Worm (Caenorhabditis elegans) whole organism, midembryonic: ENCODE results near the gene srg-10.
A peak's percentile ranks its signal among the peaks of the same experiment; 100 is the strongest.

ENCODE experiments used
- T22C8.4 ChIP-seq: fragments of 200-800 bp; sonication (Bioruptor generic); IDR thresholded peaks from 2 replicates; pipeline ENCODE4 v1.3.6; 2022; ENCODE audit warnings: missing genetic modification characterization, missing compliant biosample characterization
- cog-1 ChIP-seq: sonication (generic microtip); optimal IDR thresholded peaks from 2 replicates; lab custom pipeline; 2016; ENCODE audit warnings: missing genetic modification characterization, missing compliant biosample characterization
- flt-1 ChIP-seq: fragments of 200-800 bp; sonication (Bioruptor generic); IDR thresholded peaks from 2 replicates; pipeline ENCODE4 v1.3.6; 2022; ENCODE audit warnings: missing genetic modification characterization, missing compliant biosample characterization
- klf-2 ChIP-seq: fragments of 200-800 bp; sonication (Bioruptor generic); conservative IDR thresholded peaks from 2 replicates; pipeline ENCODE4 v1.3.6; 2022; ENCODE audit warnings: missing genetic modification reagents, missing genetic modification characterization, missing compliant biosample characterization
- med-1 ChIP-seq: sonication (generic microtip); optimal IDR thresholded peaks from 2 replicates; lab custom pipeline; 2017; ENCODE audit warnings: missing genetic modification characterization, mild to moderate bottlenecking, missing compliant biosample characterization, antibody characterized with exemption, missing genetic modification reagents; ENCODE audit not compliant: insufficient read depth
- ref-1 ChIP-seq: fragments of 200-800 bp; sonication (Bioruptor generic); conservative IDR thresholded peaks from 2 replicates; pipeline ENCODE4 v1.3.6; 2022; ENCODE audit warnings: missing genetic modification reagents, missing genetic modification characterization, missing compliant biosample characterization
- tab-1 ChIP-seq: fragments of 200-800 bp; sonication (Bioruptor generic); IDR thresholded peaks from 2 replicates; pipeline ENCODE4 v1.3.6; 2022; ENCODE audit warnings: missing genetic modification characterization, missing compliant biosample characterization
- ztf-23 ChIP-seq: fragments of 200-800 bp; sonication (Bioruptor generic); IDR thresholded peaks from 2 replicates; pipeline ENCODE4 v1.3.6; 2022; ENCODE audit warnings: missing genetic modification reagents, missing genetic modification characterization, missing compliant biosample characterization
- ztf-29 ChIP-seq: fragments of 200-800 bp; sonication (Bioruptor generic); IDR thresholded peaks from 2 replicates; pipeline ENCODE4 v1.3.6; 2022; ENCODE audit warnings: missing genetic modification reagents, missing genetic modification characterization, missing compliant biosample characterization

Gene srg-10

ce11 chrIII:4671949-4672348 is 5.6 kb upstream of the srg-10 start, which contains the start of gene srg-13:
srg-13 (plus strand) TSS chrIII:4672249.
- TF ChIP-seq T22C8.4 (GFP tag; lab: Robert Waterston, UW) (no peak), ztf-29 (no peak), cog-1 (tag; lab: Kevin White, UChicago) (no peak), flt-1 (GFP tag; lab: Robert Waterston, UW) (no peak), klf-2 (GFP tag; lab: Robert Waterston, UW) (no peak), ref-1 (GFP tag; lab: Robert Waterston, UW) (no peak), ztf-23 (GFP tag; lab: Robert Waterston, UW) (no peak), med-1 (no peak)

- TF ChIP-seq ref-1 (GFP tag; lab: Robert Waterston, UW): no peak
- TF ChIP-seq T22C8.4 (GFP tag; lab: Robert Waterston, UW): no peak
- no peak for TF ChIP-seq klf-2 (GFP tag; lab: Robert Waterston, UW)
- no peak for TF ChIP-seq cog-1 (tag; lab: Kevin White, UChicago)
- no peak for TF ChIP-seq flt-1 (GFP tag; lab: Robert Waterston, UW)
- TF ChIP-seq ztf-23 (GFP tag; lab: Robert Waterston, UW): no peak
- no peak for TF ChIP-seq tab-1 (GFP tag; lab: Robert Waterston, UW)
Observed at ce11 chrIII:4679963-4680484, 2.5 kb downstream of the srg-10 start, which contains the start of gene srg-11. srg-11 (plus strand) TSS chrIII:4680013.

- TF ChIP-seq cog-1 (tag; lab: Kevin White, UChicago) (no peak), tab-1 (GFP tag; lab: Robert Waterston, UW) (no peak), ztf-29 (no peak), T22C8.4 (GFP tag; lab: Robert Waterston, UW) (no peak), klf-2 (GFP tag; lab: Robert Waterston, UW) (no peak), flt-1 (GFP tag; lab: Robert Waterston, UW) (no peak)
Observed at ce11 chrIII:4687134-4687533, 9.6 kb downstream of the srg-10 start.

ce11 chrIII:4688356-4688755 is 10.8 kb downstream of the srg-10 start, which contains the start of gene tag-243:
tag-243 (minus strand) TSS chrIII:4688456.
- TF ChIP-seq med-1: no peak
- no peak for TF ChIP-seq cog-1 (tag; lab: Kevin White, UChicago)
- 0 out of 2 replicates have a peak, but pooled peaks have one; percentile 24 for TF ChIP-seq klf-2 (GFP tag; lab: Robert Waterston, UW)

ce11 chrIII:4688965-4689364 is 11.4 kb downstream of the srg-10 start, which contains the start of gene ppat-1:
ppat-1 (plus strand) TSS chrIII:4689280.
- TF ChIP-seq ztf-29 (no peak), flt-1 (GFP tag; lab: Robert Waterston, UW) (no peak), klf-2 (GFP tag; lab: Robert Waterston, UW) (no peak), med-1 (no peak), T22C8.4 (GFP tag; lab: Robert Waterston, UW) (no peak)

- TF ChIP-seq ztf-29: peak; percentile 78; the same call in 1 of the 2 replicates
- peak; percentile 91 for TF ChIP-seq flt-1 (GFP tag; lab: Robert Waterston, UW)
- peak; percentile 93 for TF ChIP-seq tab-1 (GFP tag; lab: Robert Waterston, UW)
- peak; percentile 33 for TF ChIP-seq med-1
- peak; percentile 81 for TF ChIP-seq T22C8.4 (GFP tag; lab: Robert Waterston, UW)
- TF ChIP-seq ztf-23 (GFP tag; lab: Robert Waterston, UW): peak; percentile 89
- peak; percentile 55 for TF ChIP-seq cog-1 (tag; lab: Kevin White, UChicago)
- peak; percentile 73 for TF ChIP-seq ref-1 (GFP tag; lab: Robert Waterston, UW)
- TF ChIP-seq klf-2 (GFP tag; lab: Robert Waterston, UW): 0 out of 2 replicates have a peak, but pooled peaks have one; percentile 53
Observed at ce11 chrIII:4689595-4689994, 12.0 kb downstream of the srg-10 start.

ce11 chrIII:4693281-4693680 is 15.7 kb downstream of the srg-10 start, which contains the start of gene nifk-1:
nifk-1 (minus strand) TSS chrIII:4693307.
- TF ChIP-seq tab-1 (GFP tag; lab: Robert Waterston, UW) (no peak), ztf-23 (GFP tag; lab: Robert Waterston, UW) (peak; percentile 50; the same call in 1 of the 2 replicates), flt-1 (GFP tag; lab: Robert Waterston, UW) (no peak), med-1 (no peak)

- TF ChIP-seq ztf-23 (GFP tag; lab: Robert Waterston, UW): no peak
- TF ChIP-seq cog-1 (tag; lab: Kevin White, UChicago): no peak
- TF ChIP-seq tab-1 (GFP tag; lab: Robert Waterston, UW): no peak
- TF ChIP-seq ztf-29: no peak
- TF ChIP-seq flt-1 (GFP tag; lab: Robert Waterston, UW): no peak
- no peak for TF ChIP-seq T22C8.4 (GFP tag; lab: Robert Waterston, UW)
- TF ChIP-seq med-1: no peak
Observed at ce11 chrIII:4693695-4694094, 16.1 kb downstream of the srg-10 start, which contains the start of gene T04A8.8. T04A8.8 (plus strand) TSS chrIII:4693995.

- no peak for TF ChIP-seq tab-1 (GFP tag; lab: Robert Waterston, UW)
- TF ChIP-seq ztf-23 (GFP tag; lab: Robert Waterston, UW): no peak
- no peak for TF ChIP-seq T22C8.4 (GFP tag; lab: Robert Waterston, UW)
- no peak for TF ChIP-seq med-1
- TF ChIP-seq klf-2 (GFP tag; lab: Robert Waterston, UW): no peak
- no peak for TF ChIP-seq cog-1 (tag; lab: Kevin White, UChicago)
- no peak for TF ChIP-seq flt-1 (GFP tag; lab: Robert Waterston, UW)
- TF ChIP-seq ztf-29: no peak
- no peak for TF ChIP-seq ref-1 (GFP tag; lab: Robert Waterston, UW)
Observed at ce11 chrIII:4695057-4695456, 17.5 kb downstream of the srg-10 start, which contains the start of gene T04A8.7. T04A8.7 (plus strand) TSS chrIII:4695357.

ce11 chrIII:4696903-4697302 is 19.3 kb downstream of the srg-10 start:
- TF ChIP-seq T22C8.4 (GFP tag; lab: Robert Waterston, UW) (no peak), ref-1 (GFP tag; lab: Robert Waterston, UW) (no peak), klf-2 (GFP tag; lab: Robert Waterston, UW) (no peak), cog-1 (tag; lab: Kevin White, UChicago) (no peak), ztf-29 (no peak), flt-1 (GFP tag; lab: Robert Waterston, UW) (no peak), tab-1 (GFP tag; lab: Robert Waterston, UW) (no peak), med-1 (no peak), ztf-23 (GFP tag; lab: Robert Waterston, UW) (no peak)
